Fruit fly (Drosophila melanogaster): ENCODE results near the gene Ost48.

Gene Ost48

DNA sequence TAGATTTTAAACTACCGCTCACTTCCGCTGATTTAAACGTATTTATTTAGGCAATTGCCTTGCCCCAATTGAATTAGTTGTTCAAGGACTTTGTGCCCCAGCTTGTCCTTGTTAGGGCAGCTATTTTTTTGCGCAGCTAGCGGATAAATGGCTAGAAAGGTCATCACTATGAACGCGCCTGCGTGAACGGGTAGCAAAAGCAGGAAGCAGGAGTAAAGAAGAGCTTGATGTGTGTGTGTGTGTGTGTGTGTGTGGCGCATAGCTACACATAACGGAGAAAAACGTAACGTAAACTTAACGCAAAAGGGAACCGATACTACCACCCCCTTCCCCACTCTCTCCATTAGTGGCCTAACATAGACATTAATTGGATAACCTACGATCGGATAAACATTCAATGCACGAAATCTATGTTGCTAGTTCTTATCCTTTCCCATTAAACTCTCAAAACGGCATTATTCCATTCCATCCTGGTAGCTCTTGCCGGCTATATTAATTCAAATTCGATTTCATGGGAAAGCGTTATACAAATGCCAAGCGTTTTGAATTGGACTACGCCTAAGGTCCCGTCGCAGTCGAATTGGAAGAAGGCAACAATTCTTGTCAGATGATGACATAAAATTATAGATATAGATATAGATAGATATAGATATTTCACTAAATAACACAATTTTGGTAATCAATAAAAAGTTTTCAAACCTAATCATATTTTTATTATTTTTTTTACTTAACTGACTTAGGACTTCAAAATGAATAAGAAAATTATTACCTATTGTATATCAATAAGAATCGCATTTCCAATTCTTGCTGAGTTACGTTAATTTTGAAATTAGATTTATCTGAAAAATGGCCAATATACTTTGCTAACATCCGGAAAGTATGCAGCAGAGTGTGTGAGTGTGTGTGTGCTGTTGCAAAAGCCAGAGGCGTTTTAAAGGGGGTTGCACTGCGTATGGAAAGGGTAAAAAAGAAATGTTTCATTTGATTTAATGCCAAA is 6.5 kb upstream of the Ost48 start:
- TF ChIP-seq Poxn (GFP tag; IDR thresholded peaks at IDR 0.05) (no peak), CG31441 (GFP tag; IDR thresholded peaks at IDR 0.05) (no peak), Atf-2 (GFP tag; optimal IDR thresholded peaks at IDR 0.05) (no peak), Med (GFP tag) (peak; percentile 28), Elba2 (GFP tag; optimal IDR thresholded peaks at IDR 0.05) (peak; percentile 78), zfh1 (GFP tag; IDR thresholded peaks at IDR 0.05) (0 out of 3 replicates have a peak, but pooled peaks have one; percentile 11), CG17186 (GFP tag; optimal IDR thresholded peaks at IDR 0.05) (peak; percentile 7), dm (GFP tag; optimal IDR thresholded peaks at IDR 0.05) (no peak), pb (GFP tag; optimal IDR thresholded peaks at IDR 0.05) (no peak), ac (GFP tag; optimal IDR thresholded peaks at IDR 0.05) (no peak), CG15479 (GFP tag; optimal IDR thresholded peaks at IDR 0.05) (peak; percentile 18), MESR4 (GFP tag; optimal IDR thresholded peaks at IDR 0.05) (no peak), CG7987 (GFP tag; optimal IDR thresholded peaks at IDR 0.05) (no peak), CG17802 (tag; optimal IDR thresholded peaks at IDR 0.05) (no peak), oc (tag; optimal IDR thresholded peaks at IDR 0.05) (no peak), CG7372 (GFP tag; IDR thresholded peaks at IDR 0.05) (no peak), insv (GFP tag; optimal IDR thresholded peaks at IDR 0.05) (peak in 1 of 2 experiments; percentile 90), esg (GFP tag; conservative IDR thresholded peaks at IDR 0.05) (no peak), CG9727 (GFP tag; optimal IDR thresholded peaks at IDR 0.05) (peak; percentile 6), CG2712 (tag; optimal IDR thresholded peaks at IDR 0.05) (no peak), cg (GFP tag; optimal IDR thresholded peaks at IDR 0.05) (peak; percentile 9), Meics (GFP tag; optimal IDR thresholded peaks at IDR 0.05) (no peak), Sry-β (GFP tag; optimal IDR thresholded peaks at IDR 0.05) (peak; percentile 90), CG12155 (GFP tag; optimal IDR thresholded peaks at IDR 0.05) (no peak), Nf-YA (GFP tag; IDR thresholded peaks at IDR 0.05) (no peak), Oaz (GFP tag; IDR thresholded peaks at IDR 0.05) (no peak), nerfin-1 (tag; optimal IDR thresholded peaks at IDR 0.05) (peak; percentile 86), row (GFP tag; IDR thresholded peaks at IDR 0.05) (peak; percentile 50), crol (GFP tag; IDR thresholded peaks at IDR 0.05) (0 out of 2 replicates have a peak, but pooled peaks have one; percentile 10), CG2116 (GFP tag; optimal IDR thresholded peaks at IDR 0.05) (peak; percentile 17), YL-1 (GFP tag; optimal IDR thresholded peaks at IDR 0.05) (no peak), ken (GFP tag; IDR thresholded peaks at IDR 0.05) (no peak), E2f2 (GFP tag; IDR thresholded peaks at IDR 0.05) (no peak), ewg (GFP tag; optimal IDR thresholded peaks at IDR 0.05) (peak; percentile 74), h (optimal IDR thresholded peaks at IDR 0.05) (no peak), CG6813 (GFP tag; optimal IDR thresholded peaks at IDR 0.05) (no peak), lmd (GFP tag; IDR thresholded peaks at IDR 0.05) (no peak), CG6765 (GFP tag; optimal IDR thresholded peaks at IDR 0.05) (peak; percentile 14), CG7928 (GFP tag; optimal IDR thresholded peaks at IDR 0.05) (no peak), CG9437 (GFP tag; optimal IDR thresholded peaks at IDR 0.05) (peak; percentile 91)
